Fruit fly (Drosophila melanogaster): ENCODE measurements around the gene mamo.

mamo gene

DNA sequence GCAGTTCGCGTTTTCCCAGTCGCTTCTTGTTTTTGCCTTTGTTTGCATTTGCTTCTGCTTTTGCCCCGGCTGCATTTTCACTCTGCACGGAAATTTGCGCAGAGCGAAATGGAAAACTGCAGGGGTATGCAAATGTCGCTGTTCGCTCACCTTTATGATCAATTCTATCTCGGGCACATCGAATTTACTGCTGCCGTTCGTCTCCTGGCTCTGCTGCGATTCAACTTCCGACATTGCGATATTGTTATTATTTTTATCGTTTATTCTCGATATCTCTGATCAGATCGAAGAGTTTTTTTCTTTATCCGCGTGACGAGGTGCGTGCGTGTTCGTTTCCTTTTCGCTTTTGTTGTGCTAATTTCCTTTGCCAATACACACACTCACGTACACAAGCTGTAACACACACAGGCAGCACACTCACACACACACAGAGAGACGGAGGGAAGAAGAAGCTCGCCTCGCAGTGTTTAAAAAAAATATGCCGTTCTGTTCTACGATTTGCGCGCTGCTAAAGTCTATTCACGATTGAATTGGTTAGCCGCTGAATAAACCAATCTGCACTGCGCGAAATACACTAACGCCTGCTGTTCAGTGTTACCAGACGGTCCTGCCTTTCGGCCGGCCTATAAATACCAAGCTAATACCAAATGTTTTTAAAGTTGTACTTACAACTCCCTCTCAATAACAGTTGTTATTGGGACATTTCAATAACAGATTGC, 168.4 kb downstream of the mamo start, which contains the start of gene Clic (continued):
- TF ChIP-seq CG34422 (GFP tag; IDR thresholded peaks at IDR 0.05) (peak; percentile 58; the same call in 1 of the 3 replicates), danr (GFP tag; IDR thresholded peaks at IDR 0.05) (no peak), CG2120 (GFP tag; optimal IDR thresholded peaks at IDR 0.05) (peak; percentile 8)

DNA sequence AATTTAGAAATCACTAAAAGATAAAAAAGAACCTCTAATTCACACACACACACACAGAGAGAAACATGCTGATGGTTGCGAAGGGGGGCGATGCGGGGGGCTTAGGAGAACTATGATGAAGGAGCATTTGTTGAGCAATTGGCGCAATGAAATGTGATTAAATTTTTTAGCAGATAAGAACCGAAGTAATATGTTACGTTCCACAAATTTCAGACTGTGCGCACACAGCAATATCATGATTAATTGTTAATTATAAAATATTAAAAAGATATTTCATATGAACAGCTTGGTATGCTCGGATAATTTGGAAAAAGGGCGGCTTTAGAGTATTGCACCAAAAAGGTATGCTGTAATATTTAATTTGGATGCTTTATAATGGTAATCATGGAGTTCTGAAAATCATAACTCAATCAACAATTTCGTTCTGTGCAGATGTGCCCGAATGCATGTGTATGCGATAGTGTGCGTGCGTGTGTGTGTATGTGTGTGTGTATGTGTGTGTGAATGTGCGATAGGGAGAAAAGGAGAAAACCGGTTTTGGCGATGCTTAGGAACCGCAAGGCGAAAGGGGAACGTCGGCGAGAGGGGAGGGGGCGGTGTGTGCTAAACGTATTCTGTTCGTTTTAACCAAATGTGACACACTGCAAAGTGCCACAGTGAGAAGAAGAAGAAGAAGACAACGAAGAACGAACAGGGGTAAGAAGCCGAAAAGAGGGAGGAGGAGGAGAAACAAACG, 169.1 kb downstream of the mamo start:
- TF ChIP-seq CG17359 (tag; optimal IDR thresholded peaks at IDR 0.05) (no peak), CG31388 (GFP tag; optimal IDR thresholded peaks at IDR 0.05) (no peak), CG11093 (GFP tag; IDR thresholded peaks at IDR 0.05) (no peak), sug (tag; optimal IDR thresholded peaks at IDR 0.05) (peak; percentile 11), cg (GFP tag; optimal IDR thresholded peaks at IDR 0.05) (peak; percentile 53), HmgD (GFP tag; optimal IDR thresholded peaks at IDR 0.05) (no peak), exex (tag; optimal IDR thresholded peaks at IDR 0.05) (peak; percentile 52), pan (optimal IDR thresholded peaks at IDR 0.05) (no peak), pan (GFP tag; optimal IDR thresholded peaks at IDR 0.05 in 1 of 2, IDR thresholded peaks at IDR 0.05 in 1 of 2) (peak in 1 of 2 experiments; percentile 14), HLHmδ (GFP tag; optimal IDR thresholded peaks at IDR 0.05) (no peak), sens (GFP tag) (peak; percentile 73), grn (GFP tag; optimal IDR thresholded peaks at IDR 0.05) (no peak), Pdp1 (GFP tag; optimal IDR thresholded peaks at IDR 0.05) (peak in 1 of 2 experiments; percentile 20), CG30020 (tag; optimal IDR thresholded peaks at IDR 0.05) (no peak), kay (GFP tag; optimal IDR thresholded peaks at IDR 0.05) (no peak), CG2199 (GFP tag; IDR thresholded peaks at IDR 0.05) (0 out of 3 replicates have a peak, but pooled peaks have one; percentile 29), gcm (GFP tag; optimal IDR thresholded peaks at IDR 0.05) (no peak), Med (GFP tag) (peak; percentile 54), CG9932 (GFP tag; IDR thresholded peaks at IDR 0.05) (no peak), hkb (optimal IDR thresholded peaks at IDR 0.05) (no peak), hkb (GFP tag; IDR thresholded peaks at IDR 0.05) (0 out of 2 replicates have a peak, but pooled peaks have one; percentile 21), klu (GFP tag; IDR thresholded peaks at IDR 0.05) (no peak), B-H2 (GFP tag; optimal IDR thresholded peaks at IDR 0.05) (no peak), CG9437 (GFP tag; optimal IDR thresholded peaks at IDR 0.05) (no peak), en (GFP tag; optimal IDR thresholded peaks at IDR 0.05) (no peak), Hand (GFP tag; optimal IDR thresholded peaks at IDR 0.05) (no peak), pros (GFP tag; optimal IDR thresholded peaks at IDR 0.05) (peak; percentile 56), crol (GFP tag; IDR thresholded peaks at IDR 0.05) (peak; percentile 78), bcd (GFP tag; optimal IDR thresholded peaks at IDR 0.05) (no peak), NK7.1 (GFP tag; optimal IDR thresholded peaks at IDR 0.05) (no peak), chm (GFP tag; IDR thresholded peaks at IDR 0.05) (no peak), CG31441 (GFP tag; IDR thresholded peaks at IDR 0.05) (0 out of 2 replicates have a peak, but pooled peaks have one; percentile 7), fd96Cb (tag; optimal IDR thresholded peaks at IDR 0.05) (no peak), Rfx (GFP tag; IDR thresholded peaks at IDR 0.05) (no peak), tap (tag; optimal IDR thresholded peaks at IDR 0.05) (no peak), sd (tag; optimal IDR thresholded peaks at IDR 0.05) (peak; percentile 86), Dek (tag; optimal IDR thresholded peaks at IDR 0.05) (no peak), zf30C (GFP tag; optimal IDR thresholded peaks at IDR 0.05) (peak; percentile 70), usp (GFP tag; optimal IDR thresholded peaks at IDR 0.05) (no peak), dysf (GFP tag; IDR thresholded peaks at IDR 0.05) (0 out of 3 replicates have a peak, but pooled peaks have one; percentile 5), nmo (GFP tag; optimal IDR thresholded peaks at IDR 0.05) (peak; percentile 0), CG15514 (GFP tag; optimal IDR thresholded peaks at IDR 0.05) (no peak), lab (GFP tag; optimal IDR thresholded peaks at IDR 0.05) (no peak), onecut (GFP tag; IDR thresholded peaks at IDR 0.05) (no peak)

Data from whole organism, embryonic.